Fruit fly (Drosophila melanogaster) whole organism, prepupa: Measurements from ENCODE around the gene Rel.

Source experiments
- Blimp-1 ChIP-seq: fragments of 200-800 bp; sonication (Bioruptor generic); optimal IDR thresholded peaks from 3 replicates; lab custom pipeline; 2017; ENCODE audit warnings: missing biosample characterization, missing genetic modification characterization, mild to moderate bottlenecking, moderate library complexity, missing genetic modification reagents
- CG10631 ChIP-seq: fragments of 200-800 bp; sonication (Bioruptor generic); optimal IDR thresholded peaks from 2 replicates; lab custom pipeline; 2016; ENCODE audit warnings: missing biosample characterization, missing genetic modification characterization
- CG10669 ChIP-seq: fragments of 200-800 bp; sonication (Bioruptor generic); optimal IDR thresholded peaks from 3 replicates; lab custom pipeline; 2018; ENCODE audit warnings: missing biosample characterization, mild to moderate bottlenecking, missing genetic modification characterization, moderate library complexity
- CG11294 ChIP-seq: fragments of 200-800 bp; sonication (Bioruptor generic); IDR thresholded peaks from 2 replicates; pipeline ENCODE4 v1.3.6; 2022; ENCODE audit warnings: missing biosample characterization, missing genetic modification characterization
- CG11762 ChIP-seq: fragments of 200-800 bp; sonication (Bioruptor generic); optimal IDR thresholded peaks from 3 replicates; lab custom pipeline; 2016; ENCODE audit warnings: missing biosample characterization, missing genetic modification characterization; ENCODE audit not compliant: insufficient read depth
- CG15336 ChIP-seq: fragments of 200-800 bp; sonication (Bioruptor generic); IDR thresholded peaks from 2 replicates; pipeline ENCODE4 v1.3.6; 2022; ENCODE audit warnings: missing biosample characterization, missing genetic modification characterization
- CG1621 ChIP-seq: fragments of 200-800 bp; sonication (Bioruptor generic); optimal IDR thresholded peaks from 3 replicates; lab custom pipeline; 2018; ENCODE audit warnings: missing biosample characterization, mild to moderate bottlenecking, missing genetic modification characterization
- CG16779 ChIP-seq: fragments of 200-800 bp; sonication (Bioruptor generic); optimal IDR thresholded peaks from 3 replicates; lab custom pipeline; 2017; ENCODE audit warnings: missing biosample characterization, mild to moderate bottlenecking, missing genetic modification characterization
- CG3032 ChIP-seq: fragments of 200-800 bp; optimal IDR thresholded peaks from 2 replicates; lab custom pipeline; 2019; ENCODE audit warnings: missing biosample characterization, mild to moderate bottlenecking, missing genetic modification characterization, moderate library complexity
- CG31627 ChIP-seq: fragments of 200-800 bp; sonication (Bioruptor generic); optimal IDR thresholded peaks from 3 replicates; lab custom pipeline; 2016; ENCODE audit warnings: missing biosample characterization, missing genetic modification characterization
- CG32006 ChIP-seq: fragments of 200-800 bp; sonication (Bioruptor generic); optimal IDR thresholded peaks from 3 replicates; lab custom pipeline; 2017; ENCODE audit warnings: missing biosample characterization, mild to moderate bottlenecking, missing genetic modification characterization
- CG34406 ChIP-seq: fragments of 200-800 bp; sonication (Bioruptor generic); optimal IDR thresholded peaks from 3 replicates; lab custom pipeline; 2016; ENCODE audit warnings: missing biosample characterization, missing genetic modification characterization
- CG4318 ChIP-seq: fragments of 200-800 bp; sonication (Bioruptor generic); optimal IDR thresholded peaks from 3 replicates; lab custom pipeline; 2017; ENCODE audit warnings: missing biosample characterization, mild to moderate bottlenecking, missing genetic modification characterization
- CG6163 ChIP-seq: fragments of 200-800 bp; sonication (Bioruptor generic); IDR thresholded peaks from 3 replicates; pipeline ENCODE4 v1.3.6; 2022; ENCODE audit warnings: missing biosample characterization, missing genetic modification characterization
- CG6276 ChIP-seq: fragments of 200-800 bp; sonication (Bioruptor generic); optimal IDR thresholded peaks from 2 replicates; lab custom pipeline; 2017; ENCODE audit warnings: missing biosample characterization, mild to moderate bottlenecking, missing genetic modification characterization
- CG6854 ChIP-seq: fragments of 200-800 bp; sonication (Bioruptor generic); optimal IDR thresholded peaks from 2 replicates; lab custom pipeline; 2017; ENCODE audit warnings: missing biosample characterization, mild to moderate bottlenecking, missing genetic modification characterization
- CG7368 ChIP-seq: fragments of 200-800 bp; sonication (Bioruptor generic); optimal IDR thresholded peaks from 3 replicates; lab custom pipeline; 2016; ENCODE audit warnings: missing biosample characterization, missing genetic modification characterization
- CG8119 ChIP-seq: fragments of 200-800 bp; sonication (Bioruptor generic); IDR thresholded peaks from 3 replicates; pipeline ENCODE4 v1.3.6; 2022; ENCODE audit warnings: missing biosample characterization, missing genetic modification characterization
- CG8319 ChIP-seq: fragments of 200-800 bp; sonication (Bioruptor generic); optimal IDR thresholded peaks from 3 replicates; lab custom pipeline; 2016; ENCODE audit warnings: missing biosample characterization, missing genetic modification characterization
- CG8632 ChIP-seq: fragments of 200-800 bp; sonication (Bioruptor generic); optimal IDR thresholded peaks from 3 replicates; lab custom pipeline; 2016; ENCODE audit warnings: missing biosample characterization, missing genetic modification characterization
- CG9139 ChIP-seq: fragments of 200-800 bp; sonication (Bioruptor generic); optimal IDR thresholded peaks from 3 replicates; lab custom pipeline; 2017; ENCODE audit warnings: missing biosample characterization, mild to moderate bottlenecking, missing genetic modification characterization
- Eip78C ChIP-seq: fragments of 200-800 bp; sonication (Bioruptor generic); peaks from one replicate; lab custom pipeline; 2016; ENCODE audit warnings: missing biosample characterization, missing genetic modification characterization
- Eip93F ChIP-seq: fragments of 200-800 bp; sonication (Bioruptor generic); optimal IDR thresholded peaks from 2 replicates; lab custom pipeline; 2016; ENCODE audit warnings: missing biosample characterization, mild to moderate bottlenecking, missing genetic modification characterization
- Ets21C ChIP-seq: fragments of 200-800 bp; sonication (Bioruptor generic); optimal IDR thresholded peaks from 3 replicates; lab custom pipeline; 2016; ENCODE audit warnings: missing biosample characterization, missing genetic modification characterization
- Ets96B ChIP-seq: fragments of 200-800 bp; optimal IDR thresholded peaks from 2 replicates; lab custom pipeline; 2019; ENCODE audit warnings: missing biosample characterization, mild to moderate bottlenecking, missing genetic modification characterization, moderate library complexity
- Gug ChIP-seq: fragments of 200-800 bp; sonication (Bioruptor generic); IDR thresholded peaks from 2 replicates; pipeline ENCODE4 v1.3.6; 2022; ENCODE audit warnings: missing biosample characterization, missing genetic modification characterization
- Hr38 ChIP-seq: sonication (Bioruptor generic); optimal IDR thresholded peaks from 2 replicates; lab custom pipeline; 2016; ENCODE audit warnings: missing biosample characterization, missing genetic modification characterization
- Hr4 ChIP-seq: fragments of 200-800 bp; sonication (Bioruptor generic); optimal IDR thresholded peaks from 3 replicates; lab custom pipeline; 2016; ENCODE audit warnings: missing biosample characterization, missing genetic modification characterization
- Lpt ChIP-seq: fragments of 200-800 bp; sonication (Bioruptor generic); optimal IDR thresholded peaks from 3 replicates; lab custom pipeline; 2016; ENCODE audit warnings: missing biosample characterization, missing genetic modification characterization
- OdsH ChIP-seq: fragments of 200-800 bp; sonication (Bioruptor generic); optimal IDR thresholded peaks from 3 replicates; lab custom pipeline; 2016; ENCODE audit warnings: missing biosample characterization, missing genetic modification characterization
- Smox ChIP-seq: fragments of 200-800 bp; sonication (Bioruptor generic); optimal IDR thresholded peaks from 3 replicates; lab custom pipeline; 2016; ENCODE audit warnings: missing biosample characterization, missing genetic modification characterization
- Sox102F ChIP-seq: fragments of 200-800 bp; sonication (Bioruptor generic); optimal IDR thresholded peaks from 2 replicates; lab custom pipeline; 2016; ENCODE audit warnings: missing biosample characterization, mild to moderate bottlenecking, missing genetic modification characterization
- Sox14 ChIP-seq: fragments of 200-800 bp; sonication (Bioruptor generic); optimal IDR thresholded peaks from 3 replicates; lab custom pipeline; 2016; ENCODE audit warnings: missing biosample characterization, missing genetic modification characterization
- achi ChIP-seq: fragments of 200-800 bp; sonication (Bioruptor generic); optimal IDR thresholded peaks from 3 replicates; lab custom pipeline; 2016; ENCODE audit warnings: missing biosample characterization, missing genetic modification characterization
- acj6 ChIP-seq: fragments of 200-800 bp; sonication (Bioruptor generic); optimal IDR thresholded peaks from 3 replicates; lab custom pipeline; 2016; ENCODE audit warnings: missing biosample characterization, missing genetic modification characterization
- cyc ChIP-seq: fragments of 200-800 bp; sonication (Bioruptor generic); optimal IDR thresholded peaks from 3 replicates; lab custom pipeline; 2016; ENCODE audit warnings: missing biosample characterization, missing genetic modification characterization
- dac ChIP-seq: fragments of 200-800 bp; sonication (Bioruptor generic); optimal IDR thresholded peaks from 2 replicates; lab custom pipeline; 2017; ENCODE audit warnings: missing biosample characterization, mild to moderate bottlenecking, missing genetic modification characterization
- dsx ChIP-seq: fragments of 200-800 bp; optimal IDR thresholded peaks from 3 replicates; lab custom pipeline; 2019; ENCODE audit warnings: missing biosample characterization, mild to moderate bottlenecking, missing genetic modification characterization, moderate library complexity; ENCODE audit not compliant: poor library complexity, severe bottlenecking
- eg ChIP-seq: fragments of 200-800 bp; sonication (Bioruptor generic); IDR thresholded peaks from 3 replicates; pipeline ENCODE4 v1.3.6; 2022; ENCODE audit warnings: missing biosample characterization, missing genetic modification characterization
- esn ChIP-seq: fragments of 200-800 bp; sonication (Bioruptor generic); optimal IDR thresholded peaks from 2 replicates; lab custom pipeline; 2016; ENCODE audit warnings: missing biosample characterization, mild to moderate bottlenecking, missing genetic modification characterization, moderate library complexity
- fd59A ChIP-seq: fragments of 200-800 bp; sonication (Bioruptor generic); optimal IDR thresholded peaks from 2 replicates; lab custom pipeline; 2017; ENCODE audit warnings: missing biosample characterization, mild to moderate bottlenecking, missing genetic modification characterization, missing genetic modification reagents
- fd85E ChIP-seq: fragments of 200-800 bp; sonication (Bioruptor generic); optimal IDR thresholded peaks from 3 replicates; lab custom pipeline; 2016; ENCODE audit warnings: missing biosample characterization, missing genetic modification characterization
- lz ChIP-seq: fragments of 200-800 bp; sonication (Bioruptor generic); optimal IDR thresholded peaks from 3 replicates; lab custom pipeline; 2016; ENCODE audit warnings: missing biosample characterization, missing genetic modification characterization
- net ChIP-seq: fragments of 200-800 bp; sonication (Bioruptor generic); optimal IDR thresholded peaks from 3 replicates; lab custom pipeline; 2016; ENCODE audit warnings: missing biosample characterization, missing genetic modification characterization
- pdm3 ChIP-seq: fragments of 200-800 bp; sonication (Bioruptor generic); optimal IDR thresholded peaks from 3 replicates; lab custom pipeline; 2016; ENCODE audit warnings: missing biosample characterization, missing genetic modification characterization
- salr ChIP-seq, 2 experiments: fragments of 200-800 bp; sonication (Bioruptor generic); optimal IDR thresholded peaks; 3 replicates each; lab custom pipeline; 2016 to 2018; ENCODE audit warnings: missing biosample characterization in 2 of 2, missing genetic modification characterization in 2 of 2, mild to moderate bottlenecking in 1 of 2
- spab ChIP-seq: fragments of 200-800 bp; sonication (Bioruptor generic); optimal IDR thresholded peaks from 2 replicates; lab custom pipeline; 2017; ENCODE audit warnings: missing biosample characterization, mild to moderate bottlenecking, missing genetic modification characterization, missing genetic modification reagents
- ss ChIP-seq, 2 experiments: fragments of 200-800 bp; sonication (Bioruptor generic); optimal IDR thresholded peaks; 2 replicates in 1 of 2; 3 replicates in 1 of 2; lab custom pipeline; 2017 to 2018; ENCODE audit warnings: mild to moderate bottlenecking in 2 of 2, missing biosample characterization in 2 of 2, missing genetic modification characterization in 2 of 2, moderate library complexity in 1 of 2
- svp ChIP-seq: fragments of 200-800 bp; sonication (Bioruptor generic); peaks from one replicate; lab custom pipeline; 2016; ENCODE audit warnings: missing biosample characterization, missing genetic modification characterization
- topi ChIP-seq: fragments of 200-800 bp; sonication (Bioruptor generic); optimal IDR thresholded peaks from 3 replicates; lab custom pipeline; 2016; ENCODE audit warnings: missing biosample characterization, missing genetic modification characterization
- vri ChIP-seq: fragments of 200-800 bp; sonication (Bioruptor generic); optimal IDR thresholded peaks from 3 replicates; lab custom pipeline; 2016; ENCODE audit warnings: missing biosample characterization, mild to moderate bottlenecking, missing genetic modification characterization

Gene Rel

dm6 chr3R:9057398-9058058 lies 9.8 kb upstream of the Rel start:
- TF ChIP-seq OdsH (GFP tag; lab: Kevin White, UChicago), result peak; percentile 92
- peak; percentile 83 for TF ChIP-seq CG16779 (tag; lab: Kevin White, UChicago)
- TF ChIP-seq fd59A, result peak; percentile 58
- peak; percentile 97 for TF ChIP-seq CG6276 (GFP tag; lab: Kevin White, UChicago)
- TF ChIP-seq Eip93F, result peak; percentile 90
- TF ChIP-seq CG10631 (GFP tag; lab: Kevin White, UChicago), result peak; percentile 93
- peak; percentile 92 for TF ChIP-seq Hr4 (GFP tag; lab: Kevin White, UChicago)
- peak; percentile 86 for TF ChIP-seq Sox14 (GFP tag; lab: Kevin White, UChicago)
- peak; percentile 34 for TF ChIP-seq Hr38
- TF ChIP-seq dac (GFP tag; lab: Kevin White, UChicago), result peak; percentile 94
- TF ChIP-seq CG11762 (GFP tag; lab: Kevin White, UChicago), result peak; percentile 72
- peak; percentile 78 for TF ChIP-seq vri
- peak; percentile 15 to 97 for TF ChIP-seq salr (GFP tag; optimal IDR thresholded peaks at IDR 0.05; lab: Kevin White, UChicago)
- no peak for TF ChIP-seq CG6163 (GFP tag; lab: Robert Waterston, UW)
- peak; percentile 85 for TF ChIP-seq CG3032 (tag; lab: Kevin White, UChicago)
- peak; percentile 92 for TF ChIP-seq topi (GFP tag; lab: Kevin White, UChicago)
- no peak for TF ChIP-seq CG15336 (GFP tag; lab: Robert Waterston, UW)
- TF ChIP-seq Sox102F, result peak; percentile 92
- peak; percentile 92 for TF ChIP-seq CG34406
- peak; percentile 97 for TF ChIP-seq Eip78C (GFP tag; lab: Kevin White, UChicago)
- peak; percentile 68 for TF ChIP-seq CG1621 (tag; lab: Kevin White, UChicago)
- peak; percentile 68 for TF ChIP-seq CG31627 (GFP tag; lab: Kevin White, UChicago)
- peak; percentile 83 for TF ChIP-seq CG7368 (GFP tag; lab: Kevin White, UChicago)
- TF ChIP-seq CG8119 (GFP tag; lab: Robert Waterston, UW), result no peak
- TF ChIP-seq fd85E, result peak; percentile 59
- no peak for TF ChIP-seq eg (GFP tag; lab: Robert Waterston, UW)
- TF ChIP-seq pdm3, result peak; percentile 87
- peak; percentile 92 for TF ChIP-seq achi (GFP tag; lab: Kevin White, UChicago)
- peak; percentile 92 for TF ChIP-seq esn
- peak; percentile 76 for TF ChIP-seq CG8319
- no peak for TF ChIP-seq CG11294 (GFP tag; lab: Robert Waterston, UW)
- peak; percentile 99 for TF ChIP-seq CG6854 (GFP tag; lab: Kevin White, UChicago)
- TF ChIP-seq Blimp-1 (GFP tag; lab: Kevin White, UChicago), result peak; percentile 100
- TF ChIP-seq net (GFP tag; lab: Kevin White, UChicago), result peak; percentile 95
- TF ChIP-seq Gug (GFP tag; lab: Robert Waterston, UW), result no peak
- TF ChIP-seq svp (GFP tag; lab: Kevin White, UChicago), result peak; percentile 88
- TF ChIP-seq Smox (GFP tag; lab: Kevin White, UChicago), result peak; percentile 90
- TF ChIP-seq spab (GFP tag; lab: Kevin White, UChicago), result peak; percentile 77
- peak; percentile 94 for TF ChIP-seq Lpt (GFP tag; lab: Kevin White, UChicago)
- TF ChIP-seq acj6 (GFP tag; lab: Kevin White, UChicago), result peak; percentile 87
- peak; percentile 83 for TF ChIP-seq lz (GFP tag; lab: Kevin White, UChicago)
- TF ChIP-seq CG10669 (GFP tag; lab: Kevin White, UChicago), result peak; percentile 73
- peak; percentile 99 for TF ChIP-seq CG32006 (GFP tag; lab: Kevin White, UChicago)
- TF ChIP-seq ss (GFP tag; optimal IDR thresholded peaks at IDR 0.05; lab: Kevin White, UChicago), result peak; percentile 89 to 92
- TF ChIP-seq Ets96B (tag; lab: Kevin White, UChicago), result peak; percentile 86
- TF ChIP-seq cyc (GFP tag; lab: Kevin White, UChicago), result peak; percentile 87
- TF ChIP-seq CG9139 (GFP tag; lab: Kevin White, UChicago), result peak; percentile 85
- peak; percentile 61 for TF ChIP-seq Ets21C (GFP tag; lab: Kevin White, UChicago)
- peak; percentile 86 for TF ChIP-seq dsx (GFP tag; lab: Kevin White, UChicago)
- TF ChIP-seq CG4318 (GFP tag; lab: Kevin White, UChicago), result peak; percentile 96
- TF ChIP-seq CG8632 (GFP tag; lab: Kevin White, UChicago), result peak; percentile 82
